Fruit fly (Drosophila melanogaster): ENCODE results near the gene tos.
A peak's percentile ranks its signal among the peaks of the same experiment; 100 is the strongest.

The tos gene

DNA sequence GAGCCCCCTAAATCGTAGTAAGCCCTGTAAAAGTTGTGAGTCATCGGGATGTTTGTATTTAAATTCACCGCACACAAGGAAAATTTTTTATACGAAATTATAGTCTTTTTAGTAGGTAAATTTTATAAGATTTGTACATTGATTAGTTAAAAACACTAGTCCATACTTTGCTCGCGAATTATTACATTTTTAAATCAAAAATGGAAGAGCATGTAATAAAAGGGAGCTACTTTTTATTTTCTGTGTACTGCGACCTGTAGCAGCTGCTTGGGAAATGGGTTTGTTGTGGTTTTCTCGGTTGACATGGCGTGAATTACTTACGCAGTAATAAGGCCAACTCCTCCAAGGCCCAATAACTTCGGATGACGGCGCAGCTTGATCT, 12.8 kb upstream of the tos start (continued):
- no peak for TF ChIP-seq trh (GFP tag; optimal IDR thresholded peaks at IDR 0.05)
- peak; percentile 18 for TF ChIP-seq dmrt11E (tag; optimal IDR thresholded peaks at IDR 0.05)
- TF ChIP-seq pho (GFP tag; optimal IDR thresholded peaks at IDR 0.05), result no peak
- no peak for TF ChIP-seq CG8924 (tag; optimal IDR thresholded peaks at IDR 0.05)
- TF ChIP-seq pan (optimal IDR thresholded peaks at IDR 0.05), result no peak
- no peak for TF ChIP-seq pan (GFP tag; optimal IDR thresholded peaks at IDR 0.05 in 1 of 2, IDR thresholded peaks at IDR 0.05 in 1 of 2)
- TF ChIP-seq odd (GFP tag; optimal IDR thresholded peaks at IDR 0.05), result no peak
- TF ChIP-seq amos (GFP tag; IDR thresholded peaks at IDR 0.05; ENCODE audit: partially characterized antibody), result no peak
- no peak for TF ChIP-seq CG33557 (GFP tag; optimal IDR thresholded peaks at IDR 0.05)
- TF ChIP-seq Side (GFP tag; optimal IDR thresholded peaks at IDR 0.05), result no peak
- no peak for TF ChIP-seq CG17612 (GFP tag; IDR thresholded peaks at IDR 0.05)
- TF ChIP-seq CG17568 (GFP tag; optimal IDR thresholded peaks at IDR 0.05), result no peak
- no peak for TF ChIP-seq Bteb2 (GFP tag; optimal IDR thresholded peaks at IDR 0.05)
- no peak for TF ChIP-seq pnt (GFP tag; optimal IDR thresholded peaks at IDR 0.05)
- no peak for TF ChIP-seq CG7987 (GFP tag; optimal IDR thresholded peaks at IDR 0.05)
- no peak for TF ChIP-seq CG15514 (GFP tag; optimal IDR thresholded peaks at IDR 0.05)
- no peak for TF ChIP-seq CG13296 (GFP tag; optimal IDR thresholded peaks at IDR 0.05)
- peak; percentile 31 for TF ChIP-seq Oli (tag; optimal IDR thresholded peaks at IDR 0.05)
- TF ChIP-seq ERR (GFP tag; optimal IDR thresholded peaks at IDR 0.05), result no peak
- TF ChIP-seq dimm (GFP tag; IDR thresholded peaks at IDR 0.05), result no peak
- TF ChIP-seq Lpt (GFP tag; optimal IDR thresholded peaks at IDR 0.05), result no peak
- no peak for TF ChIP-seq CG17802 (tag; optimal IDR thresholded peaks at IDR 0.05)
- TF ChIP-seq gce (GFP tag; IDR thresholded peaks at IDR 0.05), result no peak
- TF ChIP-seq CG14710 (tag; optimal IDR thresholded peaks at IDR 0.05), result no peak
- TF ChIP-seq ato (GFP tag; IDR thresholded peaks at IDR 0.05; ENCODE audit: partially characterized antibody), result no peak
- TF ChIP-seq psq (GFP tag; optimal IDR thresholded peaks at IDR 0.05), result no peak
- peak; percentile 50 for TF ChIP-seq CG6689 (GFP tag; IDR thresholded peaks at IDR 0.05)
- no peak for TF ChIP-seq CG32767 (GFP tag; IDR thresholded peaks at IDR 0.05)
- TF ChIP-seq CG15011 (GFP tag; optimal IDR thresholded peaks at IDR 0.05), result no peak
- peak; percentile 29 for TF ChIP-seq CG2712 (tag; optimal IDR thresholded peaks at IDR 0.05)
- no peak for TF ChIP-seq Atf-2 (GFP tag; optimal IDR thresholded peaks at IDR 0.05)
- TF ChIP-seq cwo (GFP tag; optimal IDR thresholded peaks at IDR 0.05), result no peak
- no peak for TF ChIP-seq da (GFP tag; optimal IDR thresholded peaks at IDR 0.05)
- TF ChIP-seq ranshi (GFP tag; IDR thresholded peaks at IDR 0.05), result no peak
- no peak for TF ChIP-seq D (optimal IDR thresholded peaks at IDR 0.05)
- no peak for TF ChIP-seq D (GFP tag; optimal IDR thresholded peaks at IDR 0.05)
- no peak for TF ChIP-seq sug (tag; optimal IDR thresholded peaks at IDR 0.05)
- no peak for TF ChIP-seq CG33213 (GFP tag; optimal IDR thresholded peaks at IDR 0.05)
- no peak for TF ChIP-seq Sry-δ (GFP tag; optimal IDR thresholded peaks at IDR 0.05)
- no peak for TF ChIP-seq CG16813 (GFP tag; IDR thresholded peaks at IDR 0.05; ENCODE audit: partially characterized antibody)
- no peak for TF ChIP-seq ftz-f1 (GFP tag; optimal IDR thresholded peaks at IDR 0.05)
- no peak for TF ChIP-seq CG18764 (GFP tag; optimal IDR thresholded peaks at IDR 0.05)
- TF ChIP-seq inv (GFP tag; IDR thresholded peaks at IDR 0.05; ENCODE audit: partially characterized antibody), result no peak
- TF ChIP-seq org-1 (GFP tag; optimal IDR thresholded peaks at IDR 0.05), result no peak
- no peak for TF ChIP-seq Sin3A (optimal IDR thresholded peaks at IDR 0.05)
- no peak for TF ChIP-seq CG7786 (GFP tag; optimal IDR thresholded peaks at IDR 0.05)
- no peak for TF ChIP-seq lov (optimal IDR thresholded peaks at IDR 0.05)
- TF ChIP-seq lov (GFP tag; IDR thresholded peaks at IDR 0.05), result no peak
- peak; percentile 63; the same call in 2 of the 3 replicates for TF ChIP-seq dysf (GFP tag; IDR thresholded peaks at IDR 0.05)
- TF ChIP-seq CG1233 (GFP tag; optimal IDR thresholded peaks at IDR 0.05), result no peak
- no peak for TF ChIP-seq Rx (GFP tag; IDR thresholded peaks at IDR 0.05)
- no peak for TF ChIP-seq CG17186 (GFP tag; optimal IDR thresholded peaks at IDR 0.05)
- peak; percentile 38 for TF ChIP-seq CG16863 (GFP tag; optimal IDR thresholded peaks at IDR 0.05)
- no peak for TF ChIP-seq CG7357 (GFP tag; IDR thresholded peaks at IDR 0.05)

All from whole organism, embryonic.